Fruit fly (Drosophila melanogaster) whole organism, pupa: ENCODE measurements around the gene CG9389.

Experiments used
- CG10348 ChIP-seq: fragments of 200-800 bp; sonication (Bioruptor generic); IDR thresholded peaks from 2 replicates; pipeline ENCODE4 v1.3.6; 2022; ENCODE audit warnings: missing biosample characterization, missing genetic modification characterization
- CG12605 ChIP-seq: fragments of 200-800 bp; sonication (Bioruptor generic); IDR thresholded peaks from 2 replicates; pipeline ENCODE4 v1.3.6; 2022; ENCODE audit warnings: missing biosample characterization, missing genetic modification characterization
- CG13204 ChIP-seq: fragments of 200-800 bp; sonication (Bioruptor generic); optimal IDR thresholded peaks from 2 replicates; lab custom pipeline; 2018; ENCODE audit warnings: missing biosample characterization, mild to moderate bottlenecking, missing genetic modification characterization, moderate library complexity
- CG14655 ChIP-seq: fragments of 200-800 bp; sonication (Bioruptor generic); optimal IDR thresholded peaks from 3 replicates; lab custom pipeline; 2017; ENCODE audit warnings: mild to moderate bottlenecking, missing biosample characterization, missing genetic modification reagents, missing genetic modification characterization
- CG15710 ChIP-seq: fragments of 200-800 bp; sonication (Bioruptor generic); optimal IDR thresholded peaks from 2 replicates; lab custom pipeline; 2018; ENCODE audit warnings: missing biosample characterization, mild to moderate bottlenecking, missing genetic modification characterization, moderate library complexity
- CG17806 ChIP-seq: fragments of 200-800 bp; sonication (Bioruptor generic); optimal IDR thresholded peaks from 2 replicates; lab custom pipeline; 2018; ENCODE audit warnings: missing biosample characterization, mild to moderate bottlenecking, missing genetic modification characterization, moderate library complexity
- CG32121 ChIP-seq: fragments of 200-800 bp; sonication (Bioruptor generic); IDR thresholded peaks from 2 replicates; pipeline ENCODE4 v1.3.6; 2022; ENCODE audit warnings: missing biosample characterization, missing genetic modification characterization
- CG34367 ChIP-seq: fragments of 200-800 bp; sonication (Bioruptor generic); optimal IDR thresholded peaks from 2 replicates; lab custom pipeline; 2018; ENCODE audit warnings: missing biosample characterization, mild to moderate bottlenecking, missing genetic modification characterization
- CG4496 ChIP-seq: fragments of 200-800 bp; sonication (Bioruptor generic); IDR thresholded peaks from 3 replicates; pipeline ENCODE4 v1.3.6; 2022; ENCODE audit warnings: missing biosample characterization, missing genetic modification characterization
- CG8159 ChIP-seq: fragments of 200-800 bp; sonication (Bioruptor generic); optimal IDR thresholded peaks from 3 replicates; lab custom pipeline; 2018; ENCODE audit warnings: missing biosample characterization, mild to moderate bottlenecking, missing genetic modification characterization, moderate library complexity
- CG8301 ChIP-seq: fragments of 200-800 bp; sonication (Bioruptor generic); optimal IDR thresholded peaks from 2 replicates; lab custom pipeline; 2018; ENCODE audit warnings: missing biosample characterization, mild to moderate bottlenecking, missing genetic modification characterization
- CG9948 ChIP-seq: fragments of 200-800 bp; sonication (Bioruptor generic); optimal IDR thresholded peaks from 2 replicates; lab custom pipeline; 2018; ENCODE audit warnings: missing biosample characterization, mild to moderate bottlenecking, missing genetic modification characterization, moderate library complexity
- D1 ChIP-seq: fragments of 200-800 bp; sonication (Bioruptor generic); optimal IDR thresholded peaks from 2 replicates; lab custom pipeline; 2018; ENCODE audit warnings: missing biosample characterization, mild to moderate bottlenecking, missing genetic modification characterization, moderate library complexity
- EcR ChIP-seq: fragments of 200-800 bp; sonication (Bioruptor generic); optimal IDR thresholded peaks from 3 replicates; lab custom pipeline; 2019; ENCODE audit warnings: missing biosample characterization, missing genetic modification characterization, mild to moderate bottlenecking, moderate library complexity, missing genetic modification reagents
- Ets98B ChIP-seq: fragments of 200-800 bp; sonication (Bioruptor generic); IDR thresholded peaks from 2 replicates; pipeline ENCODE4 v1.3.6; 2022; ENCODE audit warnings: missing biosample characterization, missing genetic modification characterization
- Pif1A ChIP-seq: fragments of 200-800 bp; sonication (Bioruptor generic); optimal IDR thresholded peaks from 3 replicates; lab custom pipeline; 2016; ENCODE audit warnings: missing biosample characterization, missing genetic modification characterization
- Pif1B ChIP-seq: fragments of 200-800 bp; sonication (Bioruptor generic); optimal IDR thresholded peaks from 3 replicates; lab custom pipeline; 2016; ENCODE audit warnings: missing biosample characterization, missing genetic modification characterization
- Snoo ChIP-seq: fragments of 200-800 bp; sonication (Bioruptor generic); optimal IDR thresholded peaks from 3 replicates; lab custom pipeline; 2017; ENCODE audit warnings: missing biosample characterization, mild to moderate bottlenecking, missing genetic modification characterization, inconsistent platforms
- fd96Ca ChIP-seq: fragments of 200-800 bp; sonication (Bioruptor generic); IDR thresholded peaks from 3 replicates; pipeline ENCODE4 v1.3.6; 2022; ENCODE audit warnings: missing biosample characterization, missing genetic modification characterization
- gl ChIP-seq: fragments of 200-800 bp; sonication (Bioruptor generic); optimal IDR thresholded peaks from 2 replicates; lab custom pipeline; 2018; ENCODE audit warnings: missing biosample characterization, mild to moderate bottlenecking, missing genetic modification characterization
- rn ChIP-seq: fragments of 200-800 bp; sonication (Bioruptor generic); IDR thresholded peaks from 2 replicates; pipeline ENCODE4 v1.3.6; 2022; ENCODE audit warnings: missing biosample characterization, missing genetic modification characterization

The CG9389 gene

DNA sequence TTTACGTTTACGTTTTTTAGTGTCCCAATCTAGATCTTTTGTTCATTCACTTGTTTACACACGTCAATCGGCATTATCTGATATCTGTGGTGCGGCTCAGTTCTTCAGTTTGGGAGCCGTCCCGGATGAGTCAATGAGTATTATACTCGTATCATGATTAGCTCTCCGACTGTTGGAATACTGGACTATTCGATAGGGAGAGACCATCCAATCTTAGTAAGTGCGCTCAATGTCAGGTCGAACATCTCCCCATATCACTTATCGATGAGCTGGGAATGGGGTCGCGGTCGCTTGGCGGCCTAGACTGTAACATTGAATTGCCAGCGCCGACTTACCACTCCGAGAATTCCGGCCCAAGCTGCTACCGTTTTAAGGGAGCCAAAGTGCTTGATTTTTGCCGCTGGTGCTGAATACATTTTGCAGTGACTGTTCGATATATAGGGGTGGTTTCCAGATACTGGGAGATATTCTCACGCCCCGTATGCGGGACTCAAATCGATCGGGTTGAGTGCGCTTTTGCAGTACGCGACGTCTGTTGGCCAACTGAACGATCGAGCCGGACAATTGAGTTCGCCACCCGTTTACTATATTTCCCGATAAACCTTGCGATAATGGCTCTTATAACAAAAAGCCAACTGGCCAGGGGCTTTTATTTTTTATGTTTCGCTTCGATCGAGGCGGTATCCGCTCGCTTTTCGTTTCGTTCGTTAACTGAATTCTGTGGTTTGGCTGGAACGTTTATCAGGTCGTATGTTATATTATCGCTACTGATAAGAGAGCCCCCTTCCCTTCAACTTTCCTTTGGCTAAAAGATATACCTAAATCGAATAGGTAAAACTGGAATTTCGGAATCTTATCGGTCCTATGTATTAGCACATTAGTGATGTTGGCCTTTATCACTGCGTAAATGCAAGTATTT, 14.6 kb upstream of the CG9389 start:
- TF ChIP-seq gl (tag; lab: Kevin White, UChicago) (no peak), Pif1B (GFP tag; lab: Kevin White, UChicago) (no peak), CG13204 (GFP tag; lab: Kevin White, UChicago) (no peak), CG34367 (tag; lab: Kevin White, UChicago) (no peak), CG8159 (tag; lab: Kevin White, UChicago) (no peak), CG32121 (GFP tag; lab: Robert Waterston, UW) (no peak), CG9948 (no peak), fd96Ca (GFP tag; lab: Robert Waterston, UW) (no peak), Snoo (tag; lab: Kevin White, UChicago) (no peak), Pif1A (GFP tag; lab: Kevin White, UChicago) (no peak), EcR (GFP tag; lab: Kevin White, UChicago) (no peak), CG17806 (tag; lab: Kevin White, UChicago) (no peak), rn (GFP tag; lab: Robert Waterston, UW) (no peak), CG8301 (no peak), CG10348 (no peak; the same call in 1 of the 2 replicates), CG15710 (tag; lab: Kevin White, UChicago) (no peak), D1 (tag; lab: Kevin White, UChicago) (no peak), CG12605 (GFP tag; lab: Robert Waterston, UW) (no peak), CG14655 (GFP tag; lab: Kevin White, UChicago) (no peak), CG4496 (GFP tag; lab: Robert Waterston, UW) (no peak)

DNA sequence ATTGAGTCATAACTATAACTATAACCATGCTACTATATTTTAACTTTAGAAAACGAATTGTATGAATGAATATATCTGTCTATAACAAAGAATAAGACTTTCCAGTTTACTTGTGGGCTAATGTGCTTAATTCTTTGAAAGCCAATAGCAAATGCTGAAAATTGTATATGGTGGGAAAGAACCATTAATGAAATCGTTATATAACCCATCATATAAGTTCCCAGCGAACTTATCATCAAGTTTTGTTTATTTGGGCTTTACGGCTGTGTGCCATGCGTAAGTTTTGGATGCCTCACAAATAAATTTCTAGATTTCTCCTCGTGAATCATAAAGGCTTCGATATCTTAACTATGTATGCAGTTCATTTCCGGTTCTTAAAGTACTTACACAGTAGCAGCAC, 13.4 kb upstream of the CG9389 start:
- TF ChIP-seq EcR (GFP tag; lab: Kevin White, UChicago) (no peak), CG15710 (tag; lab: Kevin White, UChicago) (no peak), CG12605 (GFP tag; lab: Robert Waterston, UW) (no peak), fd96Ca (GFP tag; lab: Robert Waterston, UW) (no peak), CG9948 (no peak), Ets98B (GFP tag; lab: Robert Waterston, UW) (no peak), gl (tag; lab: Kevin White, UChicago) (no peak), rn (GFP tag; lab: Robert Waterston, UW) (no peak), Pif1B (GFP tag; lab: Kevin White, UChicago) (no peak), CG8159 (tag; lab: Kevin White, UChicago) (no peak), Snoo (tag; lab: Kevin White, UChicago) (no peak), CG17806 (tag; lab: Kevin White, UChicago) (no peak), CG8301 (no peak), CG32121 (GFP tag; lab: Robert Waterston, UW) (no peak), CG34367 (tag; lab: Kevin White, UChicago) (no peak), CG13204 (GFP tag; lab: Kevin White, UChicago) (no peak), Pif1A (GFP tag; lab: Kevin White, UChicago) (no peak)

DNA sequence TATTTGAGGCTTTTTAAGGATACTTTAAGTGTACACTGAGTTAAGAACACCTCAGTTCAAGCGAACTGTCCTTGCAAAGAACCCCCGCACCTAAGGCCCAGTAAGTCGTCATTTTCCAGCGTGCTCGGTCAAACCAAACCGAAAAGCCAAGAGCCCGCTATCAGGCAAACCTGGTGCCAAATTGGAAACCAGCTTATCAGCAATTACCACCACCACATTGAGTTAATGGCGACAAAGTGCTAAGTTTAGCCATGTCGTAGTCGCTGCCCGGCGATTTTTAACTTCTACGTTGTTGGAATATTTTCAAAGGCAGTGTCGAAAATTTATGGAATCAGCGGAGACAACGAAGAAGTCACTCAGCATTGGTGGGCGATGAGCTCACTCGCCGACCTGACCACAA, 12.4 kb upstream of the CG9389 start:
- TF ChIP-seq gl (tag; lab: Kevin White, UChicago) = no peak
- TF ChIP-seq Pif1A (GFP tag; lab: Kevin White, UChicago) = no peak
- no peak for TF ChIP-seq CG15710 (tag; lab: Kevin White, UChicago)
- no peak for TF ChIP-seq CG8301
- TF ChIP-seq CG12605 (GFP tag; lab: Robert Waterston, UW) = no peak

DNA sequence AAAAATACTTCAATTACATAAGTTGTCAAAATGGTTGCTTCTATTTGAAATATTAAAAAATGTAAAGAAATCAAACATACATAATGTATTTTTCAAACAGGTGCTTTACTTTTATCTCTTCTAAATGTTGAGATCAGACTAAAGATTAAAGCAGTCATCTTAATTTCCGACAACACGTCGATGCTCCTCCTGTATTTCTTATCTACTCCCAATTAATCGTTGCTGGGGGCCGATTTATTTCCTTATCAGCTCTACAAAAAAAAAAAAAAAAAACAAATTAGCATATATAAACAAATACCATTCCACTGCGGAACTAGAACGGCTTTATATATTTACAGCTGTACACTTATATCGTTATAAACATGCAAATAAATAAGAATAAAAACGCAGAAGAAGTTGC, 11.3 kb upstream of the CG9389 start:
- TF ChIP-seq CG9948 (no peak), gl (tag; lab: Kevin White, UChicago) (no peak), fd96Ca (GFP tag; lab: Robert Waterston, UW) (no peak), CG32121 (GFP tag; lab: Robert Waterston, UW) (no peak), CG10348 (no peak), EcR (GFP tag; lab: Kevin White, UChicago) (no peak), D1 (tag; lab: Kevin White, UChicago) (no peak), Pif1A (GFP tag; lab: Kevin White, UChicago) (no peak), CG8301 (no peak), CG13204 (GFP tag; lab: Kevin White, UChicago) (no peak), CG17806 (tag; lab: Kevin White, UChicago) (no peak), Ets98B (GFP tag; lab: Robert Waterston, UW) (no peak), CG8159 (tag; lab: Kevin White, UChicago) (no peak), Pif1B (GFP tag; lab: Kevin White, UChicago) (no peak), CG14655 (GFP tag; lab: Kevin White, UChicago) (no peak), CG4496 (GFP tag; lab: Robert Waterston, UW) (no peak)
- TF ChIP-seq, all 21 proteins: peak for 0

DNA sequence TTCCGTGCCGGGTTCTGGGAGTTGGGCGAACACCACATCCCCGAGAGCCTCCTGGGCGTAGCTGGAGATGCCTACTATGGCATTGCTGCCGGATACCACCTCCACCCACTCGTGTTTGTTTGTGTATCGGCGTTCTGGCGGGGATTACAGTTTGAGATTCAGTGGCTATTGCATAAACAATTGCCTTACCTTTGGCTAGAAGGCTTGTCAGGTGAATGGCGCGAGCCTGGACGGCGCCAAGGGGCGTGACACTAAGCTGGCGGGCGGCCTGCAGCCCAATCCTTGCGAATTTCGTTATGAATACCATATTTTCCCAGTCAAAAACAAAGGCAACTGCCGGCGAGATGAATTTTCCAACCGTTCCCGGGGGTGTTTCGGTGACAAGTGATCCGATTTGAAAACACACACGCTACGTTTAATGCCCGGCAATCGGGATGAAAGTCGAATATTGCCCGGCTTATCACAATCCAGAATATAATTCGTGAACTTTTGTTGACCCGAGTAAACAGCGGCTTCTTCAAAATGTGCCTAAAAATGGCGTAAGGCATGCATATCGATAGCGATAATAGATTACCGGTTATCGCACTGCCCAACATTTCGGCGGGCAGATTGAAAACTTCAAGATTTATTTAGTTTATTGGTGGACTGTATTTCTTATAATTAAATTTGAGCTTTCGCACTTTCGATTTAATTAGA, 10.8 kb upstream of the CG9389 start, which contains the start of gene ppl:
Gene ppl (minus strand): TSS at position 511 of the 696 bp plus-strand sequence.
- TF ChIP-seq CG8301 (no peak), Pif1B (GFP tag; lab: Kevin White, UChicago) (no peak), EcR (GFP tag; lab: Kevin White, UChicago) (peak; percentile 77), CG9948 (no peak), Ets98B (GFP tag; lab: Robert Waterston, UW) (no peak), CG10348 (no peak), CG8159 (tag; lab: Kevin White, UChicago) (no peak)
- TF ChIP-seq, all 21 proteins: peak for 1
